Worm (Caenorhabditis elegans) whole organism, L1 larva: ENCODE results near the gene F28H7.8.

Source experiments
- elt-3 ChIP-seq, 6 experiments: fragments of 150-350 bp in 1 of 6; sonication (generic microtip); optimal IDR thresholded peaks; 2 replicates each; lab custom pipeline; 2017 to 2018; ENCODE audit warnings: missing biosample characterization in 6 of 6, missing genetic modification characterization in 6 of 6, inconsistent platforms in 1 of 6
- fos-1 ChIP-seq: fragments of 150-350 bp; optimal IDR thresholded peaks from 2 replicates; lab custom pipeline; 2014; ENCODE audit warnings: missing biosample characterization, missing genetic modification characterization
- hlh-4 ChIP-seq: sonication (generic microtip); optimal IDR thresholded peaks from 2 replicates; lab custom pipeline; 2016; ENCODE audit warnings: mild to moderate bottlenecking, missing genetic modification characterization, missing compliant biosample characterization
- nhr-28 ChIP-seq: fragments of 150-350 bp; optimal IDR thresholded peaks from 2 replicates; lab custom pipeline; 2014; ENCODE audit warnings: missing biosample characterization, missing genetic modification characterization
- nhr-47 ChIP-seq: sonication (generic microtip); optimal IDR thresholded peaks from 2 replicates; lab custom pipeline; 2016; ENCODE audit warnings: mild to moderate bottlenecking, missing genetic modification characterization, moderate library complexity, missing compliant biosample characterization

DNA sequence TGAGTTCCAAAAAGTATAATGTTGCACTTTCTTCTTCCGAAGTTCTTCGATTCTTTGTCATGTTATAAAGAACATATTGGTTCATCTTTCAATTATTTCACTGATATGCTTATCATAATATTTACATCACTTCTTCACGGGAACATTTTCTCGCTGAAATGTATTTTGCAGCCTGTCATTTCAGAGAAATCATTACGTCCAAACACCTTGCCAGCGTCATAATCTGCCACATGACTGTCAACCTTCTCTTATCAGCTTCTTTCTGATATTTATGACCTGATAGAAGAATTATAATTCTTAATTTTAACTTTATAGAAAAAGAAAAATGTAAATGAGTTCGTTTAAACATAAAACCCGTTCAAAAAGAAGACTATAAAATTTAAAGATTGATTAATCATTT lies 43.3 kb downstream of the F28H7.8 start:
- no peak for TF ChIP-seq elt-3 (tag; optimal IDR thresholded peaks at IDR 0.05; lab: Kevin White, UChicago)
- no peak for TF ChIP-seq fos-1 (tag; lab: Kevin White, UChicago)
- TF ChIP-seq nhr-47 = no peak
- no peak for TF ChIP-seq nhr-28 (tag; lab: Kevin White, UChicago)
- no peak for TF ChIP-seq hlh-4
